Fruit fly (Drosophila melanogaster): Measurements from ENCODE around the gene CG17186.

Gene CG17186

DNA sequence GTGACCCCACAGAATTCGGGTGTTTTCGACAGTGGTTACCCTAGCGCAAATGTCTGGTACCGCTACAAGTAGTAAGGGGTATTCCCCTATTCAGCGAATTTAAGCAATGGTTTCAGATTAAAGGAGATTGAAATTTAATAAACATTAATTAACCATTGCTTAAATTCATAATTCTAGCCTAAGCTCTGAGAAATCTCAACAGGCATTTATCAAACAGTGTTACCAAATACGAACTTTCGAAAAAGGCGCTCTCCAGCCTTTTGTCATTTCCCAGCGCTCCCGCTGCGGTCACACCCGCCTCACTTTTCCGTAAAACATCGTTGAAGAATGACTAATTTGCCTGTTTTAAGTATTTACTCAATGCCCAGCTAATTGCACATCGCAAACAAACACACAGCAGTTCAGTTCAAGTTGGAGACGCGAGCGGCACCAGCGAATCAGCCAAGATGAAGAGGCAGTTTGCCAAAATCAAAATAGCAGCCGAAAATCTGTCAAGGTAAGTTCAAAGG is 27.6 kb upstream of the CG17186 start, which contains the start of the genes Surf6 and RhoGAP92B (continued):
- peak in 1 of 2 experiments; percentile 62 for TF ChIP-seq crp (GFP tag; optimal IDR thresholded peaks at IDR 0.05)
- no peak for TF ChIP-seq Hey (tag; optimal IDR thresholded peaks at IDR 0.05)
- no peak for TF ChIP-seq CG4404 (GFP tag; IDR thresholded peaks at IDR 0.05)
- peak; percentile 33 for TF ChIP-seq B-H2 (GFP tag; optimal IDR thresholded peaks at IDR 0.05)
- peak; percentile 27; the same call in 1 of the 2 replicates for TF ChIP-seq Drgx (GFP tag; IDR thresholded peaks at IDR 0.05)
- TF ChIP-seq CG2202 (tag; optimal IDR thresholded peaks at IDR 0.05) = peak; percentile 60
- peak; percentile 42; the same call in 2 of the 4 replicates for TF ChIP-seq Dll (GFP tag; IDR thresholded peaks at IDR 0.05; ENCODE audit: partially characterized antibody)
- peak; percentile 52 for TF ChIP-seq CG9932 (GFP tag; IDR thresholded peaks at IDR 0.05)
- TF ChIP-seq insv (GFP tag; optimal IDR thresholded peaks at IDR 0.05) = peak in 1 of 2 experiments; percentile 70
- no peak for TF ChIP-seq HLHmδ (GFP tag; optimal IDR thresholded peaks at IDR 0.05)
- no peak for TF ChIP-seq sens-2 (GFP tag; IDR thresholded peaks at IDR 0.05)
- peak; percentile 64 for TF ChIP-seq grau (tag; optimal IDR thresholded peaks at IDR 0.05)
- TF ChIP-seq CG15011 (GFP tag; optimal IDR thresholded peaks at IDR 0.05) = no peak
- no peak for TF ChIP-seq z (GFP tag; IDR thresholded peaks at IDR 0.05)
- peak; percentile 51 for TF ChIP-seq CG30020 (tag; optimal IDR thresholded peaks at IDR 0.05)
- peak; percentile 44 for TF ChIP-seq CG9215 (GFP tag; IDR thresholded peaks at IDR 0.05)
- TF ChIP-seq jumu (GFP tag; optimal IDR thresholded peaks at IDR 0.05) = peak; percentile 77
- TF ChIP-seq sob (GFP tag; IDR thresholded peaks at IDR 0.05) = peak; percentile 65
- TF ChIP-seq Chrac-16 (GFP tag; optimal IDR thresholded peaks at IDR 0.05) = peak; percentile 61
- no peak for TF ChIP-seq hth (optimal IDR thresholded peaks at IDR 0.05)
- TF ChIP-seq CG13296 (GFP tag; optimal IDR thresholded peaks at IDR 0.05) = peak; percentile 71
- no peak for TF ChIP-seq bowl (GFP tag; IDR thresholded peaks at IDR 0.05)
- TF ChIP-seq gem (tag; optimal IDR thresholded peaks at IDR 0.05) = peak; percentile 61
- TF ChIP-seq p53 (GFP tag; optimal IDR thresholded peaks at IDR 0.05) = peak; percentile 55
- no peak for TF ChIP-seq Mrtf (GFP tag; IDR thresholded peaks at IDR 0.05)
- peak; percentile 57 for TF ChIP-seq run (tag; optimal IDR thresholded peaks at IDR 0.05)
- peak in 1 of 3 experiments; percentile 71 for TF ChIP-seq Stat92E (GFP tag; optimal IDR thresholded peaks at IDR 0.05)
- 0 out of 2 replicates have a peak, but pooled peaks have one; percentile 25 for TF ChIP-seq ranshi (GFP tag; IDR thresholded peaks at IDR 0.05)
- TF ChIP-seq CG18764 (GFP tag; optimal IDR thresholded peaks at IDR 0.05) = peak; percentile 50
- no peak for TF ChIP-seq tll (GFP tag; optimal IDR thresholded peaks at IDR 0.05)
- TF ChIP-seq Lpt (GFP tag; optimal IDR thresholded peaks at IDR 0.05) = no peak
- peak; percentile 72 for TF ChIP-seq CG15601 (tag; optimal IDR thresholded peaks at IDR 0.05)
- peak; percentile 40 for TF ChIP-seq vfl (GFP tag; optimal IDR thresholded peaks at IDR 0.05)

DNA sequence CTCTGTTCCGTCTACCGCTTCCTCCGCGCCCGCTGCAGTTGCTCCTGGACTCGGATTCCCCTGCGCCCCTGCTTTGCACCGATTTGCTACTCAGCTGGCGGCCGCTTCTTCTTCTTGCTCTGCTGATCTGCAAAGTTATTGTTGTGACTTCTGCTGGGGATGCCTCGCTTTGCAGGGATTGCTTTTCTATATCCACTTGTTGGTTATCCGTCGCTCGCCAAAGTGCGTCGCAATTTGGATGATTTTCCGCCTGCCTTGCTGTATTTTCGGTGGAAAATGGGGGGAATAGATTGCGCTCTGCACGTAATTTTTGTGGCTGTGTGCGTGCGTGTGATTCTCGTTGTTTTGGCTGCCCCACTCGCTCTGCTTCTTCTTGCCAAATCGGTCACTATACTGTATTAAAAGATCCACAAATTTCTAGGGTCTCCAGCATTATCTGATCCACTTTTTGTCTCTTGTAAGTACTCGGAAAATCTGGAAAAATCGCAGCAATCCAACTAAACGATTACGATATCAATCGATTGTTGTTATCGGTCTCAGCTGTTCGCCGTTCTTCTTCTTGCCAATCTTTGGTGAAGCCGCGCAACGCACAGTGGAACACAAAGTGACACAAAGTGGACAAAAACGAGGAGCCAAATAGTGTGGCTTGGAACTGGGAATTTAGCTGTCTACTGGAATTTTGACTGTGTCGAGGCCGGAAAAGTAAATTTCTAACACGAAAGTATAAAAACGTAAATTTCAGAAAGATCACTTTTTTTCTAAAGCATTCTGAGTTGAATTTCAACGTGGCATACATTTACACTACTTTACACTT is 25.8 kb upstream of the CG17186 start, which contains the start of gene ClpX:
ClpX (minus strand) TSS at position 764 of the 814 bp plus-strand sequence.
- TF ChIP-seq Nf-YC (tag; optimal IDR thresholded peaks at IDR 0.05) (peak; percentile 28), fd3F (GFP tag; optimal IDR thresholded peaks at IDR 0.05) (no peak), Doc3 (GFP tag; IDR thresholded peaks at IDR 0.05; ENCODE audit: partially characterized antibody) (peak; percentile 61; the same call in 2 of the 3 replicates), Abd-B (GFP tag; optimal IDR thresholded peaks at IDR 0.05) (no peak), CG4617 (GFP tag; optimal IDR thresholded peaks at IDR 0.05; ENCODE audit: borderline replicate concordance) (peak; percentile 58), B-H2 (GFP tag; optimal IDR thresholded peaks at IDR 0.05) (peak; percentile 63), CG10274 (GFP tag; optimal IDR thresholded peaks at IDR 0.05) (no peak), rib (GFP tag; IDR thresholded peaks at IDR 0.05) (no peak), ATbp (GFP tag; optimal IDR thresholded peaks at IDR 0.05) (no peak), Pdp1 (GFP tag; optimal IDR thresholded peaks at IDR 0.05) (peak in 1 of 2 experiments; percentile 59), Aef1 (GFP tag; IDR thresholded peaks at IDR 0.05) (no peak), amos (GFP tag; IDR thresholded peaks at IDR 0.05; ENCODE audit: partially characterized antibody) (peak; percentile 65; the same call in 1 of the 2 replicates), Dad (GFP tag; optimal IDR thresholded peaks at IDR 0.05) (peak; percentile 50), CG16813 (GFP tag; IDR thresholded peaks at IDR 0.05; ENCODE audit: partially characterized antibody) (peak; percentile 64; the same call in 2 of the 3 replicates), CG3281 (GFP tag; optimal IDR thresholded peaks at IDR 0.05) (peak; percentile 17), grau (tag; optimal IDR thresholded peaks at IDR 0.05) (peak; percentile 16), da (GFP tag; optimal IDR thresholded peaks at IDR 0.05) (no peak)

Data from whole organism, embryonic.